Worm (Caenorhabditis elegans): Measurements from ENCODE around the gene C49F5.13.

- TF ChIP-seq him-1 (tag; optimal IDR thresholded peaks at IDR 0.05), result no peak
- no peak for TF ChIP-seq dao-5 (tag; optimal IDR thresholded peaks at IDR 0.05)
- no peak for TF ChIP-seq W03F9.2 (tag; optimal IDR thresholded peaks at IDR 0.05)
These were observed 8.4 kb downstream of the C49F5.13 start for ce11 chrX:11969554-11969953.

Data from whole organism, L4/young adult.